Worm (Caenorhabditis elegans) whole organism, L1 larva: ENCODE data around the gene T26E4.9.

Experiments used
- C34B4.2 ChIP-seq: sonication (generic microtip); optimal IDR thresholded peaks from 2 replicates; lab custom pipeline; 2017; ENCODE audit warnings: mild to moderate bottlenecking, missing genetic modification characterization, missing compliant biosample characterization
- ama-1 ChIP-seq: fragments of 150-350 bp; optimal IDR thresholded peaks from 2 replicates; lab custom pipeline; 2014
- ceh-82 ChIP-seq, 3 experiments: fragments of 150-350 bp in 1 of 3; sonication (generic microtip) in 2 of 3; optimal IDR thresholded peaks; 2 replicates each; lab custom pipeline; 2014 to 2017; ENCODE audit warnings: missing biosample characterization in 3 of 3, missing genetic modification characterization in 3 of 3
- hpl-2 ChIP-seq: fragments of 150-350 bp; optimal IDR thresholded peaks from 2 replicates; lab custom pipeline; 2014; ENCODE audit warnings: missing biosample characterization, missing genetic modification reagents, missing genetic modification characterization
- isw-1 ChIP-seq: fragments of 200-800 bp; sonication (Bioruptor generic); IDR thresholded peaks from 2 replicates; pipeline ENCODE4 v1.3.6; 2022; ENCODE audit warnings: missing genetic modification characterization, missing compliant biosample characterization
- jun-1 ChIP-seq: fragments of 150-350 bp; optimal IDR thresholded peaks from 2 replicates; lab custom pipeline; 2014; ENCODE audit warnings: missing biosample characterization, missing genetic modification reagents, missing genetic modification characterization
- mab-9 ChIP-seq: fragments of 200-800 bp; sonication (Bioruptor generic); IDR thresholded peaks from 2 replicates; pipeline ENCODE4 v1.3.6; 2022; ENCODE audit warnings: missing genetic modification reagents, missing genetic modification characterization, missing compliant biosample characterization
- nhr-77 ChIP-seq: fragments of 150-350 bp; optimal IDR thresholded peaks from 2 replicates; lab custom pipeline; 2014; ENCODE audit warnings: missing biosample characterization, missing genetic modification characterization
- skn-1 ChIP-seq: fragments of 150-350 bp; optimal IDR thresholded peaks from 2 replicates; lab custom pipeline; 2014; ENCODE audit warnings: missing biosample characterization, missing genetic modification characterization
- tbx-2 ChIP-seq: sonication (generic microtip); optimal IDR thresholded peaks from 2 replicates; lab custom pipeline; 2016; ENCODE audit warnings: missing genetic modification characterization, missing compliant biosample characterization
- unc-130 ChIP-seq: fragments of 150-350 bp; optimal IDR thresholded peaks from 2 replicates; lab custom pipeline; 2017; ENCODE audit warnings: missing biosample characterization, missing genetic modification characterization, inconsistent platforms
- unc-62 ChIP-seq: fragments of 150-350 bp; optimal IDR thresholded peaks from 2 replicates; lab custom pipeline; 2014; ENCODE audit warnings: missing biosample characterization, missing genetic modification reagents, missing genetic modification characterization
- zag-1 ChIP-seq: fragments of 150-350 bp; optimal IDR thresholded peaks from 2 replicates; lab custom pipeline; 2014; ENCODE audit warnings: missing biosample characterization, missing genetic modification characterization
- ztf-11 ChIP-seq, 2 experiments: sonication (generic microtip); optimal IDR thresholded peaks; 2 replicates each; lab custom pipeline; 2016 to 2017; ENCODE audit warnings: missing genetic modification characterization in 2 of 2, missing biosample characterization in 1 of 2, missing compliant biosample characterization in 1 of 2

DNA sequence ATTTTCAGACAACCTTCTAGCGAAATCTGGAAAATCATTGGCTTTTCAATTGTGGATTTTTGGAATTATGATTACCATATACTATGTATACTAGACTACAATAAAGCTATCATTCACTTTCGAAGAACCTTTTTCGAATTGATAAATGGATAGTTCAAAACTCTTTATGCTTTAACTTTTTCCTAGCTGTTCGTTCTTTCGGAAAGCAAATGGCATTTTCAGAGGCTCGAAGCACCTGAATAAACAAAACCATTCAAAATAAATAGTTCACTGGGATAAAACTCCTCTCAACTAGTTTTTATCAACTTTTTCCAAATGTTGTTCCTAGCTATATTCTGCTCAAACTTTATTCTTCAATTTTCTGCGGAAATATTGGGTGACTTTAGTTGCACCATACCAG lies 21.4 kb downstream of the T26E4.9 start, which contains the start of gene T26E4.2:
- TF ChIP-seq skn-1 (tag; lab: Kevin White, UChicago) = no peak
- no peak for TF ChIP-seq zag-1 (tag; lab: Kevin White, UChicago)
- no peak for TF ChIP-seq unc-130
- TF ChIP-seq ceh-82 (tag; optimal IDR thresholded peaks at IDR 0.05; lab: Kevin White, UChicago) = no peak
- TF ChIP-seq C34B4.2 (tag; lab: Kevin White, UChicago) = no peak
- TF ChIP-seq unc-62 (GFP tag; lab: Kevin White, UChicago) = no peak
- no peak for TF ChIP-seq ama-1 (lab: Kevin White, UChicago)
- TF ChIP-seq mab-9 (GFP tag; lab: Robert Waterston, UW) = no peak
- no peak for TF ChIP-seq nhr-77 (tag; lab: Kevin White, UChicago)
- no peak for TF ChIP-seq jun-1 (tag; lab: Kevin White, UChicago)
- no peak for TF ChIP-seq ztf-11 (tag; optimal IDR thresholded peaks at IDR 0.05; lab: Kevin White, UChicago)
- TF ChIP-seq tbx-2 (tag; lab: Kevin White, UChicago) = no peak
- no peak for TF ChIP-seq isw-1 (GFP tag; lab: Robert Waterston, UW)
- TF ChIP-seq hpl-2 (GFP tag; lab: Kevin White, UChicago) = no peak
